Worm (Caenorhabditis elegans) whole organism, late embryonic: ENCODE results near the gene Y49F6B.14.

Experiments used
- ama-1 ChIP-seq: fragments of 150-350 bp; optimal IDR thresholded peaks from 2 replicates; lab custom pipeline; 2014
- ceh-6 ChIP-seq: fragments of 200-800 bp; sonication (Bioruptor generic); optimal IDR thresholded peaks from 2 replicates; lab custom pipeline; 2018; ENCODE audit warnings: mild to moderate bottlenecking, missing genetic modification characterization, missing compliant biosample characterization
- ceh-9 ChIP-seq: sonication (generic microtip); optimal IDR thresholded peaks from 2 replicates; lab custom pipeline; 2016; ENCODE audit warnings: mild to moderate bottlenecking, missing genetic modification characterization, inconsistent platforms, missing compliant biosample characterization
- dmd-4 ChIP-seq: sonication (generic microtip); optimal IDR thresholded peaks from 2 replicates; lab custom pipeline; 2016; ENCODE audit warnings: borderline replicate concordance, missing genetic modification characterization, missing compliant biosample characterization
- eyg-1 ChIP-seq: sonication (generic microtip); optimal IDR thresholded peaks from 2 replicates; lab custom pipeline; 2016; ENCODE audit warnings: missing genotype, missing genetic modification characterization, missing compliant biosample characterization
- hlh-15 ChIP-seq: sonication (generic microtip); optimal IDR thresholded peaks from 2 replicates; lab custom pipeline; 2016; ENCODE audit warnings: missing genetic modification characterization, missing compliant biosample characterization
- hlh-30 ChIP-seq: sonication (generic microtip); optimal IDR thresholded peaks from 2 replicates; lab custom pipeline; 2017; ENCODE audit warnings: antibody characterized with exemption, missing genetic modification characterization, missing compliant biosample characterization; ENCODE audit not compliant: insufficient read depth
- lim-6 ChIP-seq: sonication (generic microtip); optimal IDR thresholded peaks from 2 replicates; lab custom pipeline; 2016; ENCODE audit warnings: missing genetic modification characterization, missing compliant biosample characterization
- madf-2 ChIP-seq: sonication (generic microtip); optimal IDR thresholded peaks from 2 replicates; lab custom pipeline; 2017; ENCODE audit warnings: missing genetic modification characterization, missing compliant biosample characterization
- nhr-11 ChIP-seq: fragments of 150-350 bp; optimal IDR thresholded peaks from 2 replicates; lab custom pipeline; 2014; ENCODE audit warnings: missing biosample characterization, missing genetic modification characterization
- pax-1 ChIP-seq: fragments of 150-350 bp; optimal IDR thresholded peaks from 2 replicates; lab custom pipeline; 2014; ENCODE audit warnings: missing biosample characterization, missing genetic modification characterization
- tbx-2 ChIP-seq: sonication (generic microtip); optimal IDR thresholded peaks from 2 replicates; lab custom pipeline; 2016; ENCODE audit warnings: missing genetic modification characterization, missing compliant biosample characterization

DNA sequence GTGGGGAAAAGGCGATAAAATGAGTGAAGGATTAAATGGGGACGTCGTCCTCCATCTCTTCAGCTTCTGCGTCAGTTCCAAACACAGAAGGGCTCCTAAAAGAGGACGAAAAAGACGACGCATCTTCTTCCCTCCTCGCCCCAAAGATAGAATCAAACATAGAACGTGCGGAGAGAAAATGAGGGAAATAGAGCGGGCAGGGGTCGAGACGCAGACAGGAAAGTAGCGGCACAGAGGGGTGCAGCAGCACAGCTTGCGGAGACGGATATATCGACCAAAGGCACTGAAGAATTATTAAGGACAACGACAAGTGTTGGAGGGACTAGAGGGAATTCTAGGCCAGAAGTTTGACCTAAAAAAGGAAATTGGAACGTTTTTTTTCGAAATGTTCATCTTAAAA is 32.0 kb upstream of the Y49F6B.14 start:
- TF ChIP-seq nhr-11 (tag; lab: Kevin White, UChicago) (no peak), hlh-15 (no peak), ceh-9 (tag; lab: Kevin White, UChicago) (no peak), ceh-6 (GFP tag; lab: Kevin White, UChicago) (no peak), tbx-2 (tag; lab: Kevin White, UChicago) (peak; percentile 48), eyg-1 (tag; lab: Kevin White, UChicago) (no peak), ama-1 (lab: Kevin White, UChicago) (no peak), hlh-30 (tag; lab: Kevin White, UChicago) (no peak), lim-6 (no peak), dmd-4 (tag; lab: Kevin White, UChicago) (no peak), madf-2 (no peak), pax-1 (tag; lab: Kevin White, UChicago) (no peak)
